Worm (Caenorhabditis elegans): ENCODE data around the gene lmd-3.

DNA sequence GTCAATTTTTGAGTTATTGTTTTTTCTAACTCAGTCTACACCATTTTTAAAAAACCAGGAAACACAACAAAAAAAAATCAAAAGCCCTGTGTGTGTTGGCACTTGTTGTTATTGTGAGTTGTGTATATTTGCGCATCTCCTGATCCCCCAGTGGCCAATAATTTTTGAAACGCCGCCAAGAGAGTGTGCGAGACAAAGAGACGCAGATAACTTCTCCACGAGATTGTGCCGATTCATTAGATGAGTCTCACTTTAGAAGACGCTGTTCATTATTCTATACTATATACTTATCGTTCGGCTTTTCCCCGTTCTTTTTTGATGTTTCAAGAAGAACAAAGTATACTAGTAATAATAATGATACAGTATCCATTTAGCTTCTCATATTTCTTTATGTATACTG, 6.1 kb upstream of the lmd-3 start:
- TF ChIP-seq R02D3.7 (tag; optimal IDR thresholded peaks at IDR 0.05) (no peak), ama-1 (optimal IDR thresholded peaks at IDR 0.05) (no peak)
